Worm (Caenorhabditis elegans): ENCODE data around the gene F35F10.5.

DNA sequence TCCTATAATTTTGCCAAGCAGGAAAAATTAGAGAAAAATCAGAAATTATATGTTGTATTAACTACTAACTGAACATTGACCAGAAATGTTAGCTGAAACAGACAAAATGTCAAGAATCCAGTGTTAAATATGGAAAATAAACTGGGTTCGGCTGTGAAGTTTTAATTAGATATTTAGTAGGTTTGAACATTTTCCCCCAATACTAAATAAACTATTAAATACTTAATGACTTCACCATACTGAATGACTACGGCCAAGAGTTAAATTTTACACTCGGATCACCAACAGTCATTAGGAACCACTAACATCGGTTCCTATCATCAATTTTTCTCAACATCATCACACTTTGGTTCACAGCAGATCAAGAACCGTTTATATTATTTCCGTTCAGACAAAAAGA is 10.6 kb downstream of the F35F10.5 start:
- TF ChIP-seq cog-1 (tag; optimal IDR thresholded peaks at IDR 0.05), result no peak
- no peak for TF ChIP-seq flt-1 (GFP tag; IDR thresholded peaks at IDR 0.05)
- no peak for TF ChIP-seq T22C8.4 (GFP tag; IDR thresholded peaks at IDR 0.05)

Data from whole organism, midembryonic.